Worm (Caenorhabditis elegans) whole organism, L2 larva: Measurements from ENCODE around the gene nspf-3.
"Not testable (repeated sequence)": the region's sequence is repeated elsewhere in the genome, so short reads cannot be mapped to it uniquely, and the experiment has no call there.

Experiments
- C34F6.9 ChIP-seq: fragments of 150-350 bp; optimal IDR thresholded peaks from 2 replicates; lab custom pipeline; 2014; ENCODE audit warnings: missing biosample characterization, missing genetic modification characterization
- F13H6.1 ChIP-seq: sonication (generic microtip); optimal IDR thresholded peaks from 2 replicates; lab custom pipeline; 2016; ENCODE audit warnings: missing genetic modification characterization, missing compliant biosample characterization
- R02D3.7 ChIP-seq: fragments of 150-350 bp; optimal IDR thresholded peaks from 2 replicates; lab custom pipeline; 2014; ENCODE audit warnings: missing biosample characterization, missing genetic modification characterization
- Y55F3AM.14 ChIP-seq: fragments of 200-800 bp; sonication (Bioruptor generic); optimal IDR thresholded peaks from 2 replicates; lab custom pipeline; 2018; ENCODE audit warnings: mild to moderate bottlenecking, missing genetic modification characterization, missing compliant biosample characterization
- ZK546.5 ChIP-seq: sonication (generic microtip); optimal IDR thresholded peaks from 2 replicates; lab custom pipeline; 2017; ENCODE audit warnings: missing biosample characterization, missing genetic modification characterization
- aly-2 ChIP-seq: fragments of 150-350 bp; optimal IDR thresholded peaks from 2 replicates; lab custom pipeline; 2014; ENCODE audit warnings: missing biosample characterization, missing genetic modification characterization
- ama-1 ChIP-seq: fragments of 150-350 bp; optimal IDR thresholded peaks from 2 replicates; lab custom pipeline; 2018; ENCODE audit warnings: inconsistent platforms
- ceh-16 ChIP-seq: fragments of 150-350 bp; optimal IDR thresholded peaks from 2 replicates; lab custom pipeline; 2014; ENCODE audit warnings: missing biosample characterization, missing genetic modification characterization
- ceh-82 ChIP-seq: fragments of 150-350 bp; optimal IDR thresholded peaks from 2 replicates; lab custom pipeline; 2014; ENCODE audit warnings: missing biosample characterization, missing genetic modification characterization
- crh-2 ChIP-seq: sonication (generic microtip); optimal IDR thresholded peaks from 2 replicates; lab custom pipeline; 2017; ENCODE audit warnings: missing biosample characterization, missing genetic modification characterization
- dmd-4 ChIP-seq: sonication (generic microtip); optimal IDR thresholded peaks from 2 replicates; lab custom pipeline; 2017; ENCODE audit warnings: missing biosample characterization, missing genetic modification characterization
- elt-3 ChIP-seq: sonication (generic microtip); optimal IDR thresholded peaks from 2 replicates; lab custom pipeline; 2017; ENCODE audit warnings: missing biosample characterization, missing genetic modification characterization
- lin-11 ChIP-seq: fragments of 150-350 bp; sonication (generic microtip); optimal IDR thresholded peaks from 2 replicates; lab custom pipeline; 2014; ENCODE audit warnings: missing biosample characterization, missing genetic modification characterization, inconsistent platforms, mixed read lengths
- lin-13 ChIP-seq: fragments of 150-350 bp; optimal IDR thresholded peaks from 2 replicates; lab custom pipeline; 2014; ENCODE audit warnings: missing biosample characterization, missing genetic modification reagents, missing genetic modification characterization
- lin-39 ChIP-seq: fragments of 150-350 bp; optimal IDR thresholded peaks from 2 replicates; lab custom pipeline; 2014; ENCODE audit warnings: missing biosample characterization, missing genetic modification reagents, missing genetic modification characterization
- mab-5 ChIP-seq: fragments of 150-350 bp; optimal IDR thresholded peaks from 2 replicates; lab custom pipeline; 2014; ENCODE audit warnings: missing biosample characterization, missing genetic modification characterization
- mbf-1 ChIP-seq: sonication (generic microtip); optimal IDR thresholded peaks from 2 replicates; lab custom pipeline; 2017; ENCODE audit warnings: missing biosample characterization, missing genetic modification characterization
- mdl-1 ChIP-seq, 2 experiments: fragments of 150-350 bp in 1 of 2; sonication (generic microtip) in 1 of 2; optimal IDR thresholded peaks; 2 replicates each; lab custom pipeline; 2017; ENCODE audit warnings: missing biosample characterization in 2 of 2, missing genetic modification characterization in 2 of 2
- nhr-10 ChIP-seq: sonication (generic microtip); optimal IDR thresholded peaks from 2 replicates; lab custom pipeline; 2017; ENCODE audit warnings: missing biosample characterization, missing genetic modification characterization
- nhr-11 ChIP-seq: fragments of 150-350 bp; optimal IDR thresholded peaks from 2 replicates; lab custom pipeline; 2014; ENCODE audit warnings: missing biosample characterization, missing genetic modification characterization
- nhr-12 ChIP-seq: fragments of 150-350 bp; optimal IDR thresholded peaks from 2 replicates; lab custom pipeline; 2014; ENCODE audit warnings: missing biosample characterization, missing genetic modification characterization
- nhr-129 ChIP-seq: fragments of 150-350 bp; optimal IDR thresholded peaks from 2 replicates; lab custom pipeline; 2014; ENCODE audit warnings: missing biosample characterization, missing genetic modification characterization
- nhr-21 ChIP-seq: fragments of 150-350 bp; optimal IDR thresholded peaks from 2 replicates; lab custom pipeline; 2014; ENCODE audit warnings: missing biosample characterization, missing genetic modification characterization
- nhr-23 ChIP-seq: fragments of 150-350 bp; optimal IDR thresholded peaks from 2 replicates; lab custom pipeline; 2014; ENCODE audit warnings: missing biosample characterization, missing genetic modification reagents, missing genetic modification characterization
- nhr-6 ChIP-seq: fragments of 150-350 bp; optimal IDR thresholded peaks from 2 replicates; lab custom pipeline; 2014; ENCODE audit warnings: missing biosample characterization, missing genetic modification characterization
- nhr-77 ChIP-seq: fragments of 150-350 bp; optimal IDR thresholded peaks from 2 replicates; lab custom pipeline; 2014; ENCODE audit warnings: missing biosample characterization, missing genetic modification characterization
- peb-1 ChIP-seq: fragments of 150-350 bp; optimal IDR thresholded peaks from 2 replicates; lab custom pipeline; 2014; ENCODE audit warnings: missing biosample characterization, missing genetic modification characterization
- skn-1 ChIP-seq: sonication (generic microtip); optimal IDR thresholded peaks from 2 replicates; lab custom pipeline; 2017; ENCODE audit warnings: missing biosample characterization, missing genetic modification characterization
- sma-3 ChIP-seq: sonication (generic microtip); optimal IDR thresholded peaks from 2 replicates; lab custom pipeline; 2016; ENCODE audit warnings: missing genetic modification reagents, missing genetic modification characterization, missing compliant biosample characterization
- sma-9 ChIP-seq, 2 experiments: fragments of 150-350 bp in 1 of 2; sonication (generic microtip) in 1 of 2; optimal IDR thresholded peaks; 2 replicates each; lab custom pipeline; 2014 to 2016; ENCODE audit warnings: missing genetic modification characterization in 2 of 2, mild to moderate bottlenecking in 1 of 2, missing biosample characterization in 1 of 2, missing compliant biosample characterization in 1 of 2, missing genetic modification reagents in 1 of 2, moderate library complexity in 1 of 2
- snpc-4 ChIP-seq: fragments of 150-350 bp; optimal IDR thresholded peaks from 2 replicates; lab custom pipeline; 2014; ENCODE audit warnings: missing biosample characterization, missing genetic modification characterization
- unc-39 ChIP-seq: fragments of 150-350 bp; optimal IDR thresholded peaks from 2 replicates; lab custom pipeline; 2014; ENCODE audit warnings: missing biosample characterization, missing genetic modification characterization
- unc-55 ChIP-seq: fragments of 150-350 bp; sonication (generic microtip); optimal IDR thresholded peaks from 3 replicates; lab custom pipeline; 2014; ENCODE audit warnings: missing biosample characterization, missing genetic modification reagents, missing genetic modification characterization
- unc-62 ChIP-seq: fragments of 150-350 bp; optimal IDR thresholded peaks from 2 replicates; lab custom pipeline; 2014; ENCODE audit warnings: missing biosample characterization, missing genetic modification reagents, missing genetic modification characterization
- zag-1 ChIP-seq: fragments of 150-350 bp; optimal IDR thresholded peaks from 2 replicates; lab custom pipeline; 2014; ENCODE audit warnings: missing biosample characterization, missing genetic modification characterization
- ztf-1 ChIP-seq: fragments of 200-800 bp; sonication (Bioruptor generic); conservative IDR thresholded peaks from 2 replicates; pipeline ENCODE4 v1.3.6; 2022; ENCODE audit warnings: missing genetic modification characterization, missing compliant biosample characterization
- ztf-11 ChIP-seq: sonication (generic microtip); optimal IDR thresholded peaks from 2 replicates; lab custom pipeline; 2017; ENCODE audit warnings: missing biosample characterization, missing genetic modification characterization
- ztf-4 ChIP-seq: fragments of 150-350 bp; optimal IDR thresholded peaks from 2 replicates; lab custom pipeline; 2014; ENCODE audit warnings: missing biosample characterization, missing genetic modification characterization

Gene nspf-3

DNA sequence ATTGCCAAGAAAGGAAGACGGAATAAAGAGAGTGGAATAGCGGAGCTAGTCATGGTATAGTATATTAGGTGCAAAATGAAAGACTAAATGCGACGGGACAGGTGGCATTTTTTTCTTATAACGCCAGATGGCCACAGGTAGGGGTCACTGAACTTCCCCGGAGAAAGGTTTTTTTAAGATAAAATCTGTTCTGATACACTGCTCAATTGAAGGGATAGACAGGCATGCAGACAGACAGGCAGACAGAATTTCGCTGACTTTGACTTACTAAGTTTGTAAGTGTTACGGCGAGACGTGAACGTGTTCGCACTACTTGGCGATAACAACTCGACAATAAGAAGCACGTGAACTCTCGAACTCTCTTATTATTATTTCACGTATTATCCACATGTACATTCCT is 16.4 kb downstream of the nspf-3 start, which contains the start of the genes F22E5.20 and F22E5.1:
TSS of gene F22E5.20 (minus strand) at position 101 of the 400 bp plus-strand sequence.
TSS of gene F22E5.1 (plus strand) at position 242 of the 400 bp plus-strand sequence.
- not testable (repeated sequence) for TF ChIP-seq nhr-21, aly-2, crh-2 (tag; lab: Kevin White, UChicago)

DNA sequence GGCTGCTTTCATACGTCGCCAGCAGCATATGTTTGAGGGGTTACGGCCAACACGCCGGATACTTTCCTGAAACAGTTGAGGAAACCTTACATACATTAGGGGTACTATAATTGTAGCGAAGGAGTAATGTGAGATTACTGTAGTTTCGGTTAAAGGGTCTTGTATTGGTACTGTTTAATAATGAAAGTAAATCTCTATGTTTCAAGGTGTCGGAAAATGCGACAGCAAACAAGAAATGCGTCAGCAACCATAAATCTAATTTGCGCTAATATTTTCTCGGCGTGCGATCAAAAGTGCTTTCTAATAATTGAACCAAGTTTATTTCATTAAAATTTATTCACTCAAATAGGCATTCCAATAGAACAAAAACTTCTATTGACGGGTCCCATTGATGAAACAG is 17.7 kb downstream of the nspf-3 start, which contains the start of gene sri-57:
TSS of gene sri-57 (minus strand) at position 101 of the 400 bp plus-strand sequence.
- not testable (repeated sequence) for TF ChIP-seq crh-2 (tag; lab: Kevin White, UChicago); nhr-11 (tag; lab: Kevin White, UChicago); ceh-82

DNA sequence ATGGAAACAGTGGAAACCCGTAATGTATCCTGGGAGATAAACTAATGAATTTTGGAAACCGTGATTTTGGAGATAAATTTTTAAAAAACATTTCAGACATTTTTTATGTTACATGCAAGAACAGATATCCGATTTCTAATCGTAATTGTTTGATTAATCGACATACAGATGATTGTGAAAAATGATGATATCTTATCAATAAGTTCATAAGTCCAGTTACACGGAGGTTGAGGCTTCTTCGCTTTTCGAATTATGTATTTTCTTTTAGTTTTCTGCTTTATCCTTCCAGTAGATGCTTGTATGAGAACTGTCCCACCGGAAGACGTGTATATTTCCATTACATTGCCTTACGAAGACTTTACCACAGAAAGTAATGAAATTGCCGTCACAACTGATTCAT is 24.4 kb downstream of the nspf-3 start, which contains the start of gene F22E5.22:
TSS of gene F22E5.22 (plus strand) at position 301 of the 400 bp plus-strand sequence.
- TF ChIP-seq sma-9 (GFP tag; optimal IDR thresholded peaks at IDR 0.05; lab: Kevin White, UChicago) (no peak), sma-9 (tag; optimal IDR thresholded peaks at IDR 0.05; lab: Kevin White, UChicago) (no peak)

DNA sequence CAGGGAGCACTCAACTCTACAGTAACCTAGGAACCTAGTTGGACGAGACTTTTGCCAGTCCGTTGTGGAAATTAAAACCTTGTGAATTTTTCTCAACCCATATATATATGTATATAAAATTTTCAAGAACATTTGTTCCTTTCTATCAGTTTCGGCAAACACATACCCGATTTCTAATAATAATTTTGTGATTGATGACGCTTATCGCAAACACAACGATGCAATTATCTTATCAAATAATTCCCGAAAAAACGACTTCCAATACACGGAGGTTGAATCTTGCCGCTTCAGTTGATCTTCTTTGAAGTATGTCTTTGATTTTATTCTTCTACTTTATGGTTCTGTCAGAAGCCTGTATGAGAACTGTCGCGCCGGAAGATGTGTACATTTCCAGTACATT is 24.9 kb downstream of the nspf-3 start, which contains the start of gene F22E5.2:
TSS of gene F22E5.2 (plus strand) at position 301 of the 400 bp plus-strand sequence.
- not testable (repeated sequence) for TF ChIP-seq aly-2 (tag; lab: Kevin White, UChicago); sma-3; R02D3.7

DNA sequence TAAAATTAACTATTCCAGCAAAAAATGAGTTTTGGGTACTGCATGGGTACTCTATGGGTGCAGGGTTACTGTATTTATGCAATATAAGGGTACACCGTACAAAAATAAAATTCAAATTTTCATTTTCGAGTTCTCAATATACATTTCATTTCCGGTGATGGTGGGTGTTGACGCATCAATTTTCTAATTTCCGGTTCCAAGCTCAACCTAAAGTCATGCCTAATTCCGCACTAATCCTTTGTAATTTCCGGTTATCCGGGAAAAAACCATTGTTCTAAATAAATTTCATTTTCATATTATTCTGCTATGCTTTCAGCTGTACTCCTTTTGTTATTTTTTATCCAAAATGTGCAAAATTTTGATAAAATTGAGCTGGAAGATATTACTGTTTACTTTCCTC is 30.6 kb downstream of the nspf-3 start, which contains the start of gene gcy-21:
TSS of gene gcy-21 (plus strand) at position 301 of the 400 bp plus-strand sequence.
- TF ChIP-seq nhr-11 (tag; lab: Kevin White, UChicago) (no peak), nhr-10 (tag; lab: Kevin White, UChicago) (no peak), unc-55 (GFP tag; lab: Kevin White, UChicago) (no peak), peb-1 (tag; lab: Kevin White, UChicago) (no peak), lin-39 (no peak), nhr-21 (tag; lab: Kevin White, UChicago) (no peak), nhr-12 (tag; lab: Kevin White, UChicago) (no peak)

DNA sequence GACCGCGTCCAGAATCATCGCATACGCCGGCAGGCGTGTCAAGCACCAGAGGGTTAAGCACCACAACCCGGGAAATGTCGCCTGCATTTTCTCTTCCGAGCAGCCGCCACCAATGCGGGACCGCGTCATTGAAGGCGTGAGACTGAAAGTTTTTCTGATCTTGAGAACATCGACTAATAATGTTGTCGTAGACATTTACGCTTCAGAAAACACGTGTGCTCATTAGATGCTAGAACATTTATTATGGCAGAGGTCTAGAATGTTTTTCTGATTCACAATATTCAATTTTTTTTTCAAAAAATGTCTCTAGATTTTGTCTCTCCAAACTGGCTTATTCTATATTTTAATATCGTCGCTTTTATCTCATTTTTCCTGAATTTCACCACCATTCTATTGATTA is 33.4 kb downstream of the nspf-3 start, which contains the start of gene sri-47:
TSS of gene sri-47 (plus strand) at position 301 of the 400 bp plus-strand sequence.
- TF ChIP-seq ama-1 (lab: Kevin White, UChicago) (no peak), ztf-11 (tag; lab: Kevin White, UChicago) (no peak), nhr-23 (tag; lab: Kevin White, UChicago) (no peak), nhr-77 (tag; lab: Kevin White, UChicago) (no peak), F13H6.1 (tag; lab: Kevin White, UChicago) (no peak), nhr-6 (tag; lab: Kevin White, UChicago) (no peak), lin-39 (no peak), lin-13 (GFP tag; lab: Kevin White, UChicago) (no peak), crh-2 (tag; lab: Kevin White, UChicago) (no peak), aly-2 (tag; lab: Kevin White, UChicago) (no peak), mdl-1 (tag; optimal IDR thresholded peaks at IDR 0.05; lab: Kevin White, UChicago) (no peak), nhr-10 (tag; lab: Kevin White, UChicago) (no peak), zag-1 (tag; lab: Kevin White, UChicago) (no peak), skn-1 (tag; lab: Kevin White, UChicago) (no peak), mbf-1 (tag; lab: Kevin White, UChicago) (no peak), peb-1 (tag; lab: Kevin White, UChicago) (no peak), dmd-4 (tag; lab: Kevin White, UChicago) (no peak), lin-11 (tag; lab: Kevin White, UChicago) (no peak), C34F6.9 (tag; lab: Kevin White, UChicago) (no peak), ceh-16 (tag; lab: Kevin White, UChicago) (no peak)

DNA sequence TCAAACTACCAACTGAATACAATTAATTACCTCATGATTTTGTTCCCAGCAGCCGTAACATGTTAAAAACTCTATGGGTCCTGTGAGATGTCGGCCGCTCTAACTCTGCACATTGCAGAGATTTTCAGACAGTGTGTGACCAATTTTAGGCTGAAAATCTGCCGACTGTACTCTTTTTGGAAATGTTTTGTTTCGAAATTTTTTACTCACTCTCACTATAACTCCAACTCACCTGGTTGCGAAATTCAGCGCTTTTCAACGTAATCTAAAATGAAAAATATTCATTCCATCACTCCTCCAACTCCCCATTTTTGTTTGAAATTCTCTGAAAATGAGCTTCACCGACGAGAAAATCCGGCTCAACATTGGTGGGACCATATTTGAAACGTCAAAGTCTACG is 40.4 kb downstream of the nspf-3 start, which contains the start of the genes F22E5.13 and F22E5.6:
TSS of gene F22E5.13 (minus strand) at position 101 of the 400 bp plus-strand sequence.
TSS of gene F22E5.6 (plus strand) at position 297 of the 400 bp plus-strand sequence.
- no peak for TF ChIP-seq nhr-6 (tag; lab: Kevin White, UChicago)
- TF ChIP-seq F13H6.1 (tag; lab: Kevin White, UChicago), result no peak
- TF ChIP-seq nhr-129, result no peak
- TF ChIP-seq unc-62 (GFP tag; lab: Kevin White, UChicago), result no peak
- TF ChIP-seq mab-5 (tag; lab: Kevin White, UChicago), result no peak
- no peak for TF ChIP-seq unc-55 (GFP tag; lab: Kevin White, UChicago)
- no peak for TF ChIP-seq ama-1 (lab: Kevin White, UChicago)
- no peak for TF ChIP-seq mdl-1 (tag; optimal IDR thresholded peaks at IDR 0.05; lab: Kevin White, UChicago)
- TF ChIP-seq ztf-4, result no peak
- TF ChIP-seq ztf-1, result no peak
- no peak for TF ChIP-seq peb-1 (tag; lab: Kevin White, UChicago)
- no peak for TF ChIP-seq ceh-82
- TF ChIP-seq snpc-4 (tag; lab: Kevin White, UChicago), result no peak
- TF ChIP-seq C34F6.9 (tag; lab: Kevin White, UChicago), result no peak
- no peak for TF ChIP-seq elt-3 (tag; lab: Kevin White, UChicago)
- no peak for TF ChIP-seq lin-39
- TF ChIP-seq Y55F3AM.14 (GFP tag; lab: Kevin White, UChicago), result no peak
- no peak for TF ChIP-seq ZK546.5 (tag; lab: Kevin White, UChicago)
- no peak for TF ChIP-seq unc-39
